Fruit fly (Drosophila melanogaster) whole organism, embryonic: ENCODE data around the gene CG4593.

ENCODE experiments used
- CG10209 ChIP-seq: fragments of 200-800 bp; sonication (Bioruptor generic); optimal IDR thresholded peaks from 3 replicates; lab custom pipeline; 2017; ENCODE audit warnings: missing biosample characterization, mild to moderate bottlenecking, missing genetic modification characterization, missing genetic modification reagents
- CG10431 ChIP-seq: fragments of 200-800 bp; sonication (Bioruptor generic); optimal IDR thresholded peaks from 3 replicates; lab custom pipeline; 2018; ENCODE audit warnings: missing biosample characterization, mild to moderate bottlenecking, missing genetic modification characterization
- CG12236 ChIP-seq: fragments of 200-800 bp; sonication (Bioruptor generic); optimal IDR thresholded peaks from 2 replicates; lab custom pipeline; 2016; ENCODE audit warnings: missing biosample characterization, missing genetic modification characterization
- CG1233 ChIP-seq: fragments of 200-800 bp; sonication (Bioruptor generic); optimal IDR thresholded peaks from 4 replicates; lab custom pipeline; 2018; ENCODE audit warnings: missing biosample characterization, mild to moderate bottlenecking, missing genetic modification characterization
- CG13424 ChIP-seq: fragments of 200-800 bp; sonication (Bioruptor generic); optimal IDR thresholded peaks from 2 replicates; lab custom pipeline; 2019; ENCODE audit warnings: missing biosample characterization, mild to moderate bottlenecking, missing genetic modification characterization, moderate library complexity
- CG13894 ChIP-seq: fragments of 200-800 bp; sonication (Bioruptor generic); optimal IDR thresholded peaks from 3 replicates; lab custom pipeline; 2018; ENCODE audit warnings: missing biosample characterization, mild to moderate bottlenecking, missing genetic modification characterization, moderate library complexity
- CG14014 ChIP-seq: fragments of 200-800 bp; sonication (Bioruptor generic); IDR thresholded peaks from 2 replicates; pipeline ENCODE4 v1.3.6; 2022; ENCODE audit warnings: missing biosample characterization, missing genetic modification characterization
- CG14965 ChIP-seq: fragments of 200-800 bp; sonication (Bioruptor generic); optimal IDR thresholded peaks from 2 replicates; lab custom pipeline; 2016; ENCODE audit warnings: missing biosample characterization, missing genetic modification characterization, borderline replicate concordance
- CG2678 ChIP-seq: fragments of 200-800 bp; sonication (Bioruptor generic); optimal IDR thresholded peaks from 3 replicates; lab custom pipeline; 2019; ENCODE audit warnings: missing biosample characterization, mild to moderate bottlenecking, missing genetic modification characterization, moderate library complexity
- CG2712 ChIP-seq: fragments of 200-800 bp; optimal IDR thresholded peaks from 3 replicates; lab custom pipeline; 2019; ENCODE audit warnings: missing biosample characterization, mild to moderate bottlenecking, missing genetic modification characterization, moderate library complexity
- CG3065 ChIP-seq: fragments of 200-800 bp; sonication (Bioruptor generic); optimal IDR thresholded peaks from 2 replicates; lab custom pipeline; 2016; ENCODE audit warnings: missing biosample characterization, missing genetic modification characterization
- CG31224 ChIP-seq: fragments of 200-800 bp; sonication (Bioruptor generic); IDR thresholded peaks from 2 replicates; pipeline ENCODE4 v1.3.6; 2022; ENCODE audit warnings: missing biosample characterization, missing genetic modification characterization
- CG34422 ChIP-seq: fragments of 200-800 bp; sonication (Bioruptor generic); IDR thresholded peaks from 3 replicates; pipeline ENCODE4 v1.3.6; 2022; ENCODE audit warnings: missing biosample characterization, missing genetic modification characterization
- CG5180 ChIP-seq: fragments of 200-800 bp; sonication (Bioruptor generic); optimal IDR thresholded peaks from 3 replicates; lab custom pipeline; 2017; ENCODE audit warnings: missing biosample characterization, missing genetic modification characterization, mild to moderate bottlenecking, moderate library complexity, missing genetic modification reagents
- CG6175 ChIP-seq: fragments of 200-800 bp; sonication (Bioruptor generic); IDR thresholded peaks from 3 replicates; pipeline ENCODE4 v1.3.6; 2022; ENCODE audit warnings: missing biosample characterization, missing genetic modification characterization
- CG6683 ChIP-seq: fragments of 200-800 bp; sonication (Bioruptor generic); optimal IDR thresholded peaks from 2 replicates; lab custom pipeline; 2017; ENCODE audit warnings: missing biosample characterization, mild to moderate bottlenecking, missing genetic modification characterization, missing genetic modification reagents
- CG7786 ChIP-seq: fragments of 200-800 bp; sonication (Bioruptor generic); optimal IDR thresholded peaks from 2 replicates; lab custom pipeline; 2016; ENCODE audit warnings: missing biosample characterization, missing genetic modification characterization
- Camta ChIP-seq: fragments of 200-800 bp; sonication (Bioruptor generic); optimal IDR thresholded peaks from 2 replicates; lab custom pipeline; 2016; ENCODE audit warnings: missing biosample characterization, missing genetic modification characterization
- Dll ChIP-seq: fragments of 200-800 bp; sonication (Bioruptor generic); IDR thresholded peaks from 4 replicates; pipeline ENCODE4 v1.3.6; 2022; ENCODE audit warnings: missing biosample characterization, missing genetic modification characterization; ENCODE audit not compliant: partially characterized antibody
- Hand ChIP-seq: fragments of 200-800 bp; sonication (Bioruptor generic); optimal IDR thresholded peaks from 2 replicates; lab custom pipeline; 2017; ENCODE audit warnings: mild to moderate bottlenecking, missing biosample characterization, missing genetic modification reagents, missing genetic modification characterization
- Hr39 ChIP-seq: fragments of >200 bp; optimal IDR thresholded peaks from 2 replicates; lab custom pipeline; 2017
- Hr51 ChIP-seq, 2 experiments: fragments of 200-800 bp; sonication (Bioruptor generic); optimal IDR thresholded peaks; 2 replicates in 1 of 2; 3 replicates in 1 of 2; lab custom pipeline; 2016 to 2018; ENCODE audit warnings: missing biosample characterization in 2 of 2, missing genetic modification characterization in 2 of 2, mild to moderate bottlenecking in 1 of 2, moderate library complexity in 1 of 2
- Hsf ChIP-seq: fragments of 200-800 bp; sonication (Bioruptor generic); optimal IDR thresholded peaks from 3 replicates; lab custom pipeline; 2016; ENCODE audit warnings: missing biosample characterization, missing genetic modification characterization
- Lpt ChIP-seq: fragments of >200 bp; optimal IDR thresholded peaks from 2 replicates; lab custom pipeline; 2018; ENCODE audit warnings: missing biosample characterization, missing genetic modification characterization
- MBD-R2 ChIP-seq: fragments of 200-800 bp; sonication (Bioruptor generic); IDR thresholded peaks from 2 replicates; pipeline ENCODE4 v1.3.6; 2022; ENCODE audit warnings: missing biosample characterization, missing genetic modification characterization
- Med ChIP-seq: fragments of 200-800 bp; sonication (Bioruptor generic); peaks from one replicate; lab custom pipeline; 2016; ENCODE audit warnings: missing biosample characterization, missing genetic modification characterization, mild to moderate bottlenecking, inconsistent platforms, moderate library complexity
- Nf-YB ChIP-seq: fragments of 200-800 bp; sonication (Bioruptor generic); optimal IDR thresholded peaks from 3 replicates; lab custom pipeline; 2019; ENCODE audit warnings: missing biosample characterization, mild to moderate bottlenecking, missing genetic modification characterization, moderate library complexity
- Pdp1 ChIP-seq, 2 experiments: fragments of 200-800 bp; sonication (Bioruptor generic); optimal IDR thresholded peaks; 3 replicates each; lab custom pipeline; 2016; ENCODE audit warnings: missing biosample characterization in 2 of 2, missing genetic modification characterization in 2 of 2, mild to moderate bottlenecking in 1 of 2, moderate library complexity in 1 of 2
- Poxn ChIP-seq: fragments of 200-800 bp; sonication (Bioruptor generic); IDR thresholded peaks from 2 replicates; pipeline ENCODE4 v1.3.6; 2022; ENCODE audit warnings: missing biosample characterization, missing genetic modification characterization
- Vsx1 ChIP-seq: fragments of 200-800 bp; sonication (Bioruptor generic); optimal IDR thresholded peaks from 2 replicates; lab custom pipeline; 2017; ENCODE audit warnings: missing biosample characterization, mild to moderate bottlenecking, missing genetic modification characterization, missing genetic modification reagents
- YL-1 ChIP-seq: fragments of 200-800 bp; sonication (Bioruptor generic); optimal IDR thresholded peaks from 3 replicates; lab custom pipeline; 2017; ENCODE audit warnings: missing biosample characterization, mild to moderate bottlenecking, missing genetic modification characterization
- ac ChIP-seq: fragments of 200-800 bp; sonication (Bioruptor generic); optimal IDR thresholded peaks from 3 replicates; lab custom pipeline; 2017; ENCODE audit warnings: missing biosample characterization, mild to moderate bottlenecking, missing genetic modification characterization
- br ChIP-seq: fragments of >200 bp; optimal IDR thresholded peaks from 2 replicates; lab custom pipeline; 2017
- bsh ChIP-seq, 2 experiments: fragments of 200-800 bp; sonication (Bioruptor generic); optimal IDR thresholded peaks; 2 replicates each; lab custom pipeline; 2017 to 2018; ENCODE audit warnings: mild to moderate bottlenecking in 2 of 2, missing biosample characterization in 2 of 2, missing genetic modification characterization in 2 of 2, moderate library complexity in 1 of 2
- dmrt11E ChIP-seq: fragments of 200-800 bp; sonication (Bioruptor generic); optimal IDR thresholded peaks from 3 replicates; lab custom pipeline; 2018; ENCODE audit warnings: missing biosample characterization, mild to moderate bottlenecking, missing genetic modification characterization, moderate library complexity
- dpn ChIP-seq, 2 experiments: fragments of 200-800 bp; sonication (Bioruptor generic); optimal IDR thresholded peaks; 3 replicates each; lab custom pipeline; 2016; ENCODE audit warnings: missing biosample characterization in 2 of 2, missing genetic modification characterization in 2 of 2
- gem ChIP-seq: fragments of 200-800 bp; sonication (Bioruptor generic); optimal IDR thresholded peaks from 2 replicates; lab custom pipeline; 2019; ENCODE audit warnings: missing biosample characterization, mild to moderate bottlenecking, missing genetic modification characterization, moderate library complexity
- ind ChIP-seq: fragments of 200-800 bp; sonication (Bioruptor generic); optimal IDR thresholded peaks from 3 replicates; lab custom pipeline; 2016; ENCODE audit warnings: missing biosample characterization, missing genetic modification characterization
- lola ChIP-seq, 3 experiments: fragments of >200 bp in 2 of 3; fragments of 200-800 bp in 1 of 3; sonication (Bioruptor generic) in 1 of 3; optimal IDR thresholded peaks; 2 replicates each; lab custom pipeline; 2017 to 2019; ENCODE audit warnings: missing biosample characterization in 3 of 3, missing genetic modification characterization in 3 of 3, mild to moderate bottlenecking in 1 of 3, moderate library complexity in 1 of 3
- sens ChIP-seq: fragments of 200-800 bp; sonication (Bioruptor generic); peaks from one replicate; lab custom pipeline; 2016; ENCODE audit warnings: missing biosample characterization, missing genetic modification characterization
- slbo ChIP-seq: fragments of 200-800 bp; sonication (Bioruptor generic); IDR thresholded peaks from 2 replicates; pipeline ENCODE4 v1.3.6; 2022; ENCODE audit warnings: missing biosample characterization, missing genetic modification characterization
- sug ChIP-seq: fragments of 200-800 bp; optimal IDR thresholded peaks from 2 replicates; lab custom pipeline; 2019; ENCODE audit warnings: missing biosample characterization, mild to moderate bottlenecking, missing genetic modification characterization, moderate library complexity
- toy ChIP-seq: fragments of 200-800 bp; sonication (Bioruptor generic); IDR thresholded peaks from 2 replicates; pipeline ENCODE4 v1.3.6; 2022; ENCODE audit warnings: missing biosample characterization, missing genetic modification characterization
- tup ChIP-seq: fragments of 200-800 bp; sonication (Bioruptor generic); optimal IDR thresholded peaks from 2 replicates; lab custom pipeline; 2016; ENCODE audit warnings: missing biosample characterization, mild to moderate bottlenecking, missing genetic modification characterization, moderate library complexity

Gene CG4593

DNA sequence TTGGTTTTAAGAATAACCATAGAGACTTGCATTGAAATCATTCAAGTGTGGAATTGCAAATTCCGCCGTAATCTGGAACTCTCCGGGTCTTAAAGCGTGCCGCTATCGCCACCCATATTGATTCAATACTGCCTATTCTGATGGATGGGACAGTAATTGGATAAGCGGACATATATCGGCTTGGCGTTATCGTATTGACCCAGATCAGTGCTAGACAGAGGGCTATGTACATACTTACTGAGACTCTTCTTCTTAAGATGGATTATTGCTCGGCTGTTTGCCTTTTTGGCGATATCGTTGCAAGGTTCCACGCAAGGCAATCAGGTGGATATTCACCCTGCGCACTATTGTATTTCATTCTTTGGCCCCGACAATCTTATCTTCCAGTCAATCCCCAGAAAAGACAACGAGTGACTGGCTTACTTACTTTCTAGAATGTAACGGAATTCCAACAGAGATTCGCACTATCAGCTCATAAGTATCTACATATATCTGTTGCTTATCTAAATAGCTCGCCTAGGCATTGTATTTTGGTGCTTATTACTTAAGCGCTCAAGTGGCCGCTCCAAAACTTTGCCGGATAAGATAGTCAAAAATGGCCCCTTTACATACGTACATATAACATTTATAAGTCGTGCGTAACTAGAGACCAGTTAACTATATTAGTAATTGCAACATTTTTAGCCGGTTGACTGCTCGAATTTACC lies 19.1 kb upstream of the CG4593 start (continued):
- TF ChIP-seq Dll, result no peak
- peak; percentile 20 for TF ChIP-seq CG13424 (tag; lab: Kevin White, UChicago)
- no peak for TF ChIP-seq CG13894 (tag; lab: Kevin White, UChicago)
- peak; percentile 11 for TF ChIP-seq gem (tag; lab: Kevin White, UChicago)
- TF ChIP-seq CG14014 (GFP tag; lab: Robert Waterston, UW), result no peak
- no peak for TF ChIP-seq Poxn
- no peak for TF ChIP-seq Nf-YB (GFP tag; lab: Kevin White, UChicago)
- TF ChIP-seq CG2678 (tag; lab: Kevin White, UChicago), result no peak
- no peak for TF ChIP-seq Camta (GFP tag; lab: Kevin White, UChicago)
- TF ChIP-seq dpn (GFP tag; optimal IDR thresholded peaks at IDR 0.05; lab: Kevin White, UChicago), result no peak
- no peak for TF ChIP-seq slbo (GFP tag; lab: Robert Waterston, UW)
- TF ChIP-seq bsh (GFP tag; optimal IDR thresholded peaks at IDR 0.05; lab: Kevin White, UChicago), result peak in 1 of 2 experiments; percentile 3
- TF ChIP-seq Lpt, result no peak
- TF ChIP-seq CG14965 (GFP tag; lab: Kevin White, UChicago), result no peak
- TF ChIP-seq CG2712 (tag; lab: Kevin White, UChicago), result no peak
- peak; percentile 60 for TF ChIP-seq sens (GFP tag; lab: Kevin White, UChicago)
- TF ChIP-seq CG5180 (GFP tag; lab: Kevin White, UChicago), result no peak
- TF ChIP-seq CG10431 (GFP tag; lab: Kevin White, UChicago), result no peak
- TF ChIP-seq CG1233, result peak; percentile 6
- TF ChIP-seq CG6683 (GFP tag; lab: Kevin White, UChicago), result no peak
- no peak for TF ChIP-seq ac (GFP tag; lab: Kevin White, UChicago)
- TF ChIP-seq dmrt11E, result peak; percentile 22
- TF ChIP-seq tup (GFP tag; lab: Kevin White, UChicago), result no peak
- no peak for TF ChIP-seq CG10209
- peak; percentile 5 for TF ChIP-seq CG12236 (GFP tag; lab: Kevin White, UChicago)
- TF ChIP-seq Pdp1 (GFP tag; optimal IDR thresholded peaks at IDR 0.05; lab: Kevin White, UChicago), result peak in 1 of 2 experiments; percentile 22
- no peak for TF ChIP-seq CG7786
- TF ChIP-seq br (lab: Kevin White, UChicago), result no peak
- no peak for TF ChIP-seq Hsf (GFP tag; lab: Kevin White, UChicago)
- no peak for TF ChIP-seq CG3065 (GFP tag; lab: Kevin White, UChicago)
- TF ChIP-seq toy (GFP tag; lab: Robert Waterston, UW), result no peak
- no peak for TF ChIP-seq lola (GFP tag; optimal IDR thresholded peaks at IDR 0.05; lab: Kevin White, UChicago)
- TF ChIP-seq sug, result peak; percentile 24
- no peak for TF ChIP-seq MBD-R2 (GFP tag; lab: Robert Waterston, UW)
- no peak for TF ChIP-seq CG6175 (GFP tag; lab: Robert Waterston, UW)
- no peak for TF ChIP-seq YL-1
- no peak for TF ChIP-seq Hr39 (lab: Kevin White, UChicago)
- TF ChIP-seq Vsx1, result no peak
- peak; percentile 14 for TF ChIP-seq Hand (GFP tag; lab: Kevin White, UChicago)
- TF ChIP-seq ind, result no peak

dm6 chrX:6995258-6995657 lies 18.4 kb upstream of the CG4593 start:
- TF ChIP-seq Hr51 (GFP tag; optimal IDR thresholded peaks at IDR 0.05; lab: Kevin White, UChicago) (no peak), CG31224 (GFP tag; lab: Robert Waterston, UW) (no peak), CG34422 (GFP tag; lab: Robert Waterston, UW) (no peak), CG12236 (GFP tag; lab: Kevin White, UChicago) (no peak), Med (GFP tag; lab: Kevin White, UChicago) (peak; percentile 48), MBD-R2 (GFP tag; lab: Robert Waterston, UW) (no peak)
